Fruit fly (Drosophila melanogaster) whole organism, embryonic: ENCODE data around the gene Gpdh3.
A peak's percentile ranks its signal among the peaks of the same experiment; 100 is the strongest.

Source experiments
- CG12659 ChIP-seq: fragments of 200-800 bp; sonication (Bioruptor generic); optimal IDR thresholded peaks from 3 replicates; lab custom pipeline; 2017; ENCODE audit warnings: mild to moderate bottlenecking, missing biosample characterization, missing genetic modification reagents, missing genetic modification characterization
- CG13775 ChIP-seq: fragments of 200-800 bp; sonication (Bioruptor generic); optimal IDR thresholded peaks from 3 replicates; lab custom pipeline; 2017; ENCODE audit warnings: missing biosample characterization, mild to moderate bottlenecking, missing genetic modification characterization
- CG14050 ChIP-seq: fragments of 200-800 bp; sonication (Bioruptor generic); IDR thresholded peaks from 3 replicates; pipeline ENCODE4 v1.3.6; 2022; ENCODE audit warnings: missing biosample characterization, missing genetic modification characterization
- CG14860 ChIP-seq: fragments of 200-800 bp; sonication (Bioruptor generic); IDR thresholded peaks from 3 replicates; pipeline ENCODE4 v1.3.6; 2022; ENCODE audit warnings: missing biosample characterization, missing genetic modification characterization; ENCODE audit not compliant: partially characterized antibody
- CG1602 ChIP-seq: fragments of 200-800 bp; sonication (Bioruptor generic); optimal IDR thresholded peaks from 3 replicates; lab custom pipeline; 2016; ENCODE audit warnings: missing biosample characterization, missing genetic modification characterization
- CG16815 ChIP-seq: fragments of 200-800 bp; sonication (Bioruptor generic); optimal IDR thresholded peaks from 3 replicates; lab custom pipeline; 2017; ENCODE audit warnings: missing biosample characterization, mild to moderate bottlenecking, missing genetic modification characterization
- CG18262 ChIP-seq: fragments of 200-800 bp; optimal IDR thresholded peaks from 3 replicates; lab custom pipeline; 2019; ENCODE audit warnings: missing biosample characterization, mild to moderate bottlenecking, missing genetic modification characterization, moderate library complexity
- CG18599 ChIP-seq: fragments of 200-800 bp; sonication (Bioruptor generic); optimal IDR thresholded peaks from 3 replicates; lab custom pipeline; 2017; ENCODE audit warnings: missing biosample characterization, missing genetic modification characterization, mild to moderate bottlenecking, moderate library complexity, missing genetic modification reagents
- CG34376 ChIP-seq: fragments of 200-800 bp; sonication (Bioruptor generic); optimal IDR thresholded peaks from 2 replicates; lab custom pipeline; 2018; ENCODE audit warnings: missing biosample characterization, mild to moderate bottlenecking, missing genetic modification characterization
- CG3847 ChIP-seq: fragments of 200-800 bp; sonication (Bioruptor generic); IDR thresholded peaks from 2 replicates; pipeline ENCODE4 v1.3.6; 2022; ENCODE audit warnings: missing biosample characterization, missing genetic modification characterization
- CG6272 ChIP-seq: fragments of 200-800 bp; sonication (Bioruptor generic); IDR thresholded peaks from 2 replicates; pipeline ENCODE4 v1.3.6; 2022; ENCODE audit warnings: missing biosample characterization, missing genetic modification characterization
- CG7271 ChIP-seq: fragments of 200-800 bp; sonication (Bioruptor generic); optimal IDR thresholded peaks from 2 replicates; lab custom pipeline; 2018; ENCODE audit warnings: missing biosample characterization, mild to moderate bottlenecking, missing genetic modification characterization, moderate library complexity
- CG7786 ChIP-seq: fragments of 200-800 bp; sonication (Bioruptor generic); optimal IDR thresholded peaks from 2 replicates; lab custom pipeline; 2016; ENCODE audit warnings: missing biosample characterization, missing genetic modification characterization
- CG9609 ChIP-seq: fragments of 200-800 bp; sonication (Bioruptor generic); optimal IDR thresholded peaks from 3 replicates; lab custom pipeline; 2016; ENCODE audit warnings: missing biosample characterization, missing genetic modification characterization
- CG9727 ChIP-seq: fragments of 200-800 bp; sonication (Bioruptor generic); optimal IDR thresholded peaks from 3 replicates; lab custom pipeline; 2017; ENCODE audit warnings: missing biosample characterization, mild to moderate bottlenecking, missing genetic modification characterization
- CG9876 ChIP-seq: fragments of 200-800 bp; sonication (Bioruptor generic); optimal IDR thresholded peaks from 2 replicates; lab custom pipeline; 2016; ENCODE audit warnings: missing biosample characterization, missing genetic modification characterization
- CoRest ChIP-seq: fragments of 200-800 bp; sonication (Bioruptor generic); optimal IDR thresholded peaks from 3 replicates; lab custom pipeline; 2018; ENCODE audit warnings: missing biosample characterization, mild to moderate bottlenecking, missing genetic modification characterization, moderate library complexity
- Dbx ChIP-seq: fragments of 200-800 bp; sonication (Bioruptor generic); IDR thresholded peaks from 3 replicates; pipeline ENCODE4 v1.3.6; 2022; ENCODE audit warnings: missing biosample characterization, missing genetic modification characterization
- Deaf1 ChIP-seq: fragments of 200-800 bp; optimal IDR thresholded peaks from 3 replicates; lab custom pipeline; 2019; ENCODE audit warnings: missing biosample characterization, mild to moderate bottlenecking, missing genetic modification characterization, moderate library complexity
- Doc3 ChIP-seq: fragments of 200-800 bp; sonication (Bioruptor generic); IDR thresholded peaks from 3 replicates; pipeline ENCODE4 v1.3.6; 2022; ENCODE audit warnings: missing biosample characterization, missing genetic modification characterization; ENCODE audit not compliant: partially characterized antibody
- Dp ChIP-seq: fragments of 200-800 bp; sonication (Bioruptor generic); optimal IDR thresholded peaks from 2 replicates; lab custom pipeline; 2018; ENCODE audit warnings: missing biosample characterization, mild to moderate bottlenecking, missing genetic modification characterization, moderate library complexity
- E2f2 ChIP-seq: fragments of 200-800 bp; sonication (Bioruptor generic); IDR thresholded peaks from 2 replicates; pipeline ENCODE4 v1.3.6; 2022; ENCODE audit warnings: missing biosample characterization, missing genetic modification characterization
- Hsf ChIP-seq: fragments of 200-800 bp; sonication (Bioruptor generic); optimal IDR thresholded peaks from 3 replicates; lab custom pipeline; 2016; ENCODE audit warnings: missing biosample characterization, missing genetic modification characterization
- Lpt ChIP-seq: fragments of >200 bp; optimal IDR thresholded peaks from 2 replicates; lab custom pipeline; 2018; ENCODE audit warnings: missing biosample characterization, missing genetic modification characterization
- Rx ChIP-seq: fragments of 200-800 bp; sonication (Bioruptor generic); IDR thresholded peaks from 2 replicates; pipeline ENCODE4 v1.3.6; 2022; ENCODE audit warnings: missing biosample characterization, missing genetic modification characterization
- Side ChIP-seq: fragments of 200-800 bp; sonication (Bioruptor generic); optimal IDR thresholded peaks from 2 replicates; lab custom pipeline; 2016; ENCODE audit warnings: missing biosample characterization, missing genetic modification characterization
- Sry-β ChIP-seq: fragments of 200-800 bp; sonication (Bioruptor generic); optimal IDR thresholded peaks from 2 replicates; lab custom pipeline; 2018; ENCODE audit warnings: missing biosample characterization, mild to moderate bottlenecking, missing genetic modification characterization, moderate library complexity
- Stat92E ChIP-seq, 3 experiments: fragments of >200 bp in 2 of 3; fragments of 200-800 bp in 1 of 3; sonication (Bioruptor generic) in 1 of 3; optimal IDR thresholded peaks; 2 replicates each; lab custom pipeline; 2017 to 2019; ENCODE audit warnings: missing biosample characterization in 3 of 3, missing genetic modification characterization in 3 of 3, mild to moderate bottlenecking in 1 of 3, moderate library complexity in 1 of 3
- ap ChIP-seq: fragments of 200-800 bp; sonication (Bioruptor generic); IDR thresholded peaks from 2 replicates; pipeline ENCODE4 v1.3.6; 2022; ENCODE audit warnings: missing biosample characterization, missing genetic modification characterization
- bcd ChIP-seq: fragments of 200-800 bp; sonication (Bioruptor generic); optimal IDR thresholded peaks from 2 replicates; lab custom pipeline; 2017; ENCODE audit warnings: missing biosample characterization, mild to moderate bottlenecking, missing genetic modification characterization
- cg ChIP-seq: fragments of 200-800 bp; sonication (Bioruptor generic); optimal IDR thresholded peaks from 3 replicates; lab custom pipeline; 2019; ENCODE audit warnings: missing biosample characterization, mild to moderate bottlenecking, missing genetic modification characterization, moderate library complexity
- cwo ChIP-seq: fragments of 200-800 bp; sonication (Bioruptor generic); optimal IDR thresholded peaks from 3 replicates; lab custom pipeline; 2017; ENCODE audit warnings: missing biosample characterization, missing genetic modification characterization, mild to moderate bottlenecking, moderate library complexity, missing genetic modification reagents
- da ChIP-seq: fragments of 200-800 bp; sonication (Bioruptor generic); optimal IDR thresholded peaks from 2 replicates; lab custom pipeline; 2016; ENCODE audit warnings: missing biosample characterization, missing genetic modification characterization
- dan ChIP-seq: fragments of 200-800 bp; sonication (Bioruptor generic); IDR thresholded peaks from 2 replicates; pipeline ENCODE4 v1.3.6; 2022; ENCODE audit warnings: missing biosample characterization, missing genetic modification characterization
- gce ChIP-seq: fragments of 200-800 bp; sonication (Bioruptor generic); IDR thresholded peaks from 3 replicates; pipeline ENCODE4 v1.3.6; 2022; ENCODE audit warnings: missing biosample characterization, missing genetic modification characterization
- lmd ChIP-seq: fragments of 200-800 bp; sonication (Bioruptor generic); IDR thresholded peaks from 2 replicates; pipeline ENCODE4 v1.3.6; 2022; ENCODE audit warnings: missing biosample characterization, missing genetic modification characterization
- pan ChIP-seq, 4 experiments: fragments of >200 bp in 3 of 4; fragments of 200-800 bp in 1 of 4; sonication (Bioruptor generic) in 1 of 4; optimal IDR thresholded peaks in 3 of 4; IDR thresholded peaks in 1 of 4; 2 replicates each; pipeline versions ENCODE4 v1.3.6 to Lab custom; 2017 to 2022; ENCODE audit warnings: missing biosample characterization in 2 of 4, missing genetic modification characterization in 2 of 4, mixed read lengths in 1 of 4
- peb ChIP-seq: fragments of 200-800 bp; sonication (Bioruptor generic); IDR thresholded peaks from 2 replicates; pipeline ENCODE4 v1.3.6; 2022; ENCODE audit warnings: missing biosample characterization, missing genetic modification characterization
- prd ChIP-seq, 3 experiments: fragments of >200 bp in 2 of 3; fragments of 200-800 bp in 1 of 3; sonication (Bioruptor generic) in 1 of 3; optimal IDR thresholded peaks in 2 of 3; IDR thresholded peaks in 1 of 3; 2 replicates in 2 of 3; 3 replicates in 1 of 3; pipeline versions ENCODE4 v1.3.6 to Lab custom; 2017 to 2022; ENCODE audit warnings: missing biosample characterization in 1 of 3, missing genetic modification characterization in 1 of 3
- schlank ChIP-seq: fragments of 200-800 bp; sonication (Bioruptor generic); optimal IDR thresholded peaks from 2 replicates; lab custom pipeline; 2018; ENCODE audit warnings: missing biosample characterization, mild to moderate bottlenecking, missing genetic modification characterization
- sens-2 ChIP-seq: fragments of 200-800 bp; sonication (Bioruptor generic); IDR thresholded peaks from 2 replicates; pipeline ENCODE4 v1.3.6; 2022; ENCODE audit warnings: missing biosample characterization, missing genetic modification characterization
- sima ChIP-seq: fragments of 200-800 bp; sonication (Bioruptor generic); optimal IDR thresholded peaks from 2 replicates; lab custom pipeline; 2016; ENCODE audit warnings: missing biosample characterization, missing genetic modification characterization
- sob ChIP-seq: fragments of 200-800 bp; sonication (Bioruptor generic); IDR thresholded peaks from 2 replicates; pipeline ENCODE4 v1.3.6; 2022; ENCODE audit warnings: missing biosample characterization, missing genetic modification characterization
- sug ChIP-seq: fragments of 200-800 bp; optimal IDR thresholded peaks from 2 replicates; lab custom pipeline; 2019; ENCODE audit warnings: missing biosample characterization, mild to moderate bottlenecking, missing genetic modification characterization, moderate library complexity
- tio ChIP-seq: fragments of 200-800 bp; sonication (Bioruptor generic); optimal IDR thresholded peaks from 2 replicates; lab custom pipeline; 2017; ENCODE audit warnings: missing biosample characterization, missing genetic modification characterization, inconsistent platforms
- toy ChIP-seq: fragments of 200-800 bp; sonication (Bioruptor generic); IDR thresholded peaks from 2 replicates; pipeline ENCODE4 v1.3.6; 2022; ENCODE audit warnings: missing biosample characterization, missing genetic modification characterization
- vvl ChIP-seq: fragments of 200-800 bp; sonication (Bioruptor generic); IDR thresholded peaks from 2 replicates; pipeline ENCODE4 v1.3.6; 2022; ENCODE audit warnings: missing biosample characterization, missing genetic modification characterization

The Gpdh3 gene

DNA sequence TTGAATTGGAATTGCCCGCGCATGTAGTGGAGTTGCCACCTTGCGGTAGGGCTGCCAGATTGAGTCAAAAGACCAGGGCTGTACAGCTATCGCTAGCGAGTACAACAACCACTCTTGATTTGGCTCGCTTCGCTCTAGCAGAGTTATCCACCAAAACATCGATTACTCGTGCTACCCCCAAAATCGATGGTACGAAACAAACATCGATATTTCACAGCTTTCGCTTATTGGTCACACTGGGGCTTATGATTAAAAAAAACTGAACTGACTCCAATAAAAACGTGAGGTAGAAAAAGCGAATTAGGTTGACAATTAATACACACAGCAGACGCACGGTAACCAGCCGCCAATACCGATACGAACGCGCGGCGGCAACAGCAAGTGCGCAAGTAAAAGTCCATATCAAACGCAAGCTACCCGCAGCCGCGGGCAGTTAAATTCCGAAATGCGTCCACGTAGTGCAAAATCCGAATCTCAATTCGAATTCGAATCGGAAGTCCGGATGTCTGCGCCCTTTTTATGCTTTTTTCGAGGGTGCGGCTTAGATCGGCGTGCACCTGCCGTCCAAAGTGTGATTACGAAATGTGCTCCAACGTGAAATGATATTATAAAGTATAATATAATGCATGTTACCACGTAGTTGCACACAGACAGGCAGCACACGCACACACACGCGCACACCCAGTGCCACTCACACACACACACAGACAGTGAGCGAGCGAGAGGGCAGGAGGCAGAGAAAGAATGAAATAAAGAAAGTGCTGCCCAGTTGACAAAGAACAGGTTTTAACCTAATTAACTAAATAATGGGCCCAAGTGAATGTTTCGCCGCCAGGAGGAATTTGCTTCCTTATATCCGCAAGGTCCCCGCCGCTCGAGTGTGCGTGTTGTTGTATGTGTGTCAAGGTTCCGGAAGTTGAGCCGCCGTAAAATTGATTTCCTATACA is 25.1 kb upstream of the Gpdh3 start, which contains the start of gene Sar1 (continued):
- TF ChIP-seq CG14050 (GFP tag; lab: Robert Waterston, UW) (no peak), vvl (GFP tag; lab: Robert Waterston, UW) (peak; percentile 72), CG12659 (peak; percentile 80), CG18599 (peak; percentile 24), CG7786 (peak; percentile 52), CG3847 (peak; percentile 99), Stat92E (GFP tag; optimal IDR thresholded peaks at IDR 0.05; lab: Kevin White, UChicago) (peak in 1 of 3 experiments; percentile 90), sug (tag; lab: Kevin White, UChicago) (peak; percentile 60), Dbx (peak; percentile 74; the same call in 2 of the 3 replicates), sima (no peak), cg (peak; percentile 96), Side (no peak), pan (optimal IDR thresholded peaks at IDR 0.05; lab: Kevin White, UChicago) (no peak), pan (GFP tag; optimal IDR thresholded peaks at IDR 0.05 in 1 of 2, IDR thresholded peaks at IDR 0.05 in 1 of 2) (peak in 1 of 2 experiments; percentile 7), Deaf1 (tag; lab: Kevin White, UChicago) (no peak), Rx (GFP tag; lab: Robert Waterston, UW) (no peak), Hsf (peak; percentile 29), Dp (GFP tag; lab: Kevin White, UChicago) (peak; percentile 100), bcd (peak; percentile 29), peb (GFP tag; lab: Robert Waterston, UW) (no peak), CG14860 (GFP tag; lab: Robert Waterston, UW) (peak; percentile 81), dan (GFP tag; lab: Robert Waterston, UW) (no peak), CG9609 (peak; percentile 41), sens-2 (GFP tag; lab: Robert Waterston, UW) (no peak), CG18262 (tag; lab: Kevin White, UChicago) (no peak), prd (optimal IDR thresholded peaks at IDR 0.05; lab: Kevin White, UChicago) (no peak), prd (GFP tag; IDR thresholded peaks at IDR 0.05; lab: Robert Waterston, UW) (no peak; the same call in 2 of the 3 replicates), Sry-β (GFP tag; lab: Kevin White, UChicago) (no peak), CG1602 (GFP tag; lab: Kevin White, UChicago) (peak; percentile 12), Lpt (no peak), Doc3 (GFP tag; lab: Robert Waterston, UW) (peak; percentile 82), CG9727 (no peak), schlank (tag; lab: Kevin White, UChicago) (no peak), sob (peak; percentile 57; the same call in 1 of the 2 replicates), toy (GFP tag; lab: Robert Waterston, UW) (no peak), tio (GFP tag; lab: Kevin White, UChicago) (no peak), lmd (GFP tag; lab: Robert Waterston, UW) (no peak), CG16815 (GFP tag; lab: Kevin White, UChicago) (no peak), CG34376 (peak; percentile 20), cwo (GFP tag; lab: Kevin White, UChicago) (no peak), CG6272 (GFP tag; lab: Robert Waterston, UW) (0 out of 2 replicates have a peak, but pooled peaks have one; percentile 19), CoRest (tag; lab: Kevin White, UChicago) (peak; percentile 65), gce (GFP tag; lab: Robert Waterston, UW) (peak; percentile 23; the same call in 1 of the 3 replicates), E2f2 (GFP tag; lab: Robert Waterston, UW) (peak; percentile 100), CG9876 (GFP tag; lab: Kevin White, UChicago) (peak; percentile 40), ap (GFP tag; lab: Robert Waterston, UW) (no peak), CG7271 (tag; lab: Kevin White, UChicago) (no peak), CG13775 (GFP tag; lab: Kevin White, UChicago) (no peak), da (GFP tag; lab: Kevin White, UChicago) (no peak)
